Worm (Caenorhabditis elegans) whole organism, mixed stage, embryonic: Measurements from ENCODE around the gene H23L24.1.

Source experiments
- ceh-39 ChIP-seq: fragments of 150-350 bp; optimal IDR thresholded peaks from 2 replicates; lab custom pipeline; 2014; ENCODE audit warnings: missing biosample characterization, missing genetic modification characterization
- ceh-43 ChIP-seq: fragments of 200-800 bp; sonication (Bioruptor generic); optimal IDR thresholded peaks from 2 replicates; lab custom pipeline; 2018; ENCODE audit warnings: mild to moderate bottlenecking, missing genetic modification characterization, moderate library complexity, missing compliant biosample characterization
- elt-1 ChIP-seq: sonication (generic microtip); optimal IDR thresholded peaks from 2 replicates; lab custom pipeline; 2017; ENCODE audit warnings: missing genetic modification characterization, mild to moderate bottlenecking, missing compliant biosample characterization, antibody characterized with exemption, moderate library complexity, borderline replicate concordance; ENCODE audit not compliant: insufficient read depth
- elt-3 ChIP-seq: fragments of 150-350 bp; optimal IDR thresholded peaks from 2 replicates; lab custom pipeline; 2014; ENCODE audit warnings: missing biosample characterization, missing genetic modification characterization
- lin-13 ChIP-seq: fragments of 150-350 bp; optimal IDR thresholded peaks from 2 replicates; lab custom pipeline; 2014; ENCODE audit warnings: missing biosample characterization, missing genetic modification characterization
- mab-5 ChIP-seq: fragments of 150-350 bp; optimal IDR thresholded peaks from 2 replicates; lab custom pipeline; 2014; ENCODE audit warnings: missing biosample characterization, missing genetic modification characterization
- nhr-12 ChIP-seq: fragments of 150-350 bp; optimal IDR thresholded peaks from 2 replicates; lab custom pipeline; 2014; ENCODE audit warnings: missing biosample characterization, missing genetic modification characterization
- nhr-2 ChIP-seq: fragments of 150-350 bp; optimal IDR thresholded peaks from 2 replicates; lab custom pipeline; 2014; ENCODE audit warnings: missing biosample characterization, missing genetic modification characterization
- nhr-237 ChIP-seq: fragments of 150-350 bp; optimal IDR thresholded peaks from 2 replicates; lab custom pipeline; 2014; ENCODE audit warnings: missing biosample characterization, missing genetic modification characterization
- nhr-28 ChIP-seq: fragments of 150-350 bp; optimal IDR thresholded peaks from 2 replicates; lab custom pipeline; 2014; ENCODE audit warnings: missing biosample characterization, missing genetic modification characterization
- nhr-76 ChIP-seq: sonication (generic microtip); optimal IDR thresholded peaks from 2 replicates; lab custom pipeline; 2017; ENCODE audit warnings: missing biosample characterization, missing genetic modification characterization
- pha-4 ChIP-seq: fragments of 150-350 bp; optimal IDR thresholded peaks from 2 replicates; lab custom pipeline; 2018; ENCODE audit warnings: missing biosample characterization, missing genetic modification reagents, missing genetic modification characterization
- unc-39 ChIP-seq: fragments of 150-350 bp; optimal IDR thresholded peaks from 2 replicates; lab custom pipeline; 2014; ENCODE audit warnings: missing biosample characterization, missing genetic modification characterization

DNA sequence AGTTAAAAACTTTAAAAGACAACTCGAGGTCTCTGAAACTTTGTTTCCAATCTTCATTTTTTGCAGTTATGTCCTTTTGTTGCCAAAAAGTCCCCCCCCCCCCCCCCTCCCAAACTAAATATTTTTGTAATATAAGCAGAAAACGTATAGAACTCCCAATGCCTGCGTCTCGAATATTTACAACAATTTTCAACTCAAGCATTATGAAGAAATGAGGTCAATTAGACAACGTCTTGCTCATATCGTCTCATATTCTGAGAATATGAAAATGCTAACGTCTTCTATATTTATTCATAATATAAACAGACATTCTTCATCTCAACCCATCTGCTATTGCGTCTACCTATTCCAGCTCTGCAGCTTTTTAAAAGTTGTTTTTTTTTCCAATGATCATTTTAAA, at the start of gene H23L24.1:
- TF ChIP-seq nhr-237 (no peak), nhr-76 (tag; lab: Kevin White, UChicago) (no peak), nhr-12 (tag; lab: Kevin White, UChicago) (no peak), nhr-28 (tag; lab: Kevin White, UChicago) (no peak), lin-13 (tag; lab: Kevin White, UChicago) (no peak), ceh-43 (no peak), elt-1 (tag; lab: Kevin White, UChicago) (no peak), mab-5 (tag; lab: Kevin White, UChicago) (no peak), ceh-39 (tag; lab: Kevin White, UChicago) (no peak), unc-39 (tag; lab: Kevin White, UChicago) (no peak), pha-4 (no peak), nhr-2 (tag; lab: Kevin White, UChicago) (no peak), elt-3 (no peak)
